Worm (Caenorhabditis elegans) whole organism, mixed stage, embryonic: ENCODE measurements around the gene C01G5.3.
A peak's percentile ranks its signal among the peaks of the same experiment; 100 is the strongest.

Experiments used
- M03D4.4 ChIP-seq: sonication (generic microtip); optimal IDR thresholded peaks from 2 replicates; lab custom pipeline; 2017; ENCODE audit warnings: mild to moderate bottlenecking, missing genetic modification characterization, missing compliant biosample characterization
- bed-3 ChIP-seq: fragments of 200-800 bp; sonication (Bioruptor generic); optimal IDR thresholded peaks from 3 replicates; lab custom pipeline; 2018; ENCODE audit warnings: mild to moderate bottlenecking, missing genetic modification characterization, moderate library complexity, missing compliant biosample characterization
- blmp-1 ChIP-seq: fragments of 150-350 bp; optimal IDR thresholded peaks from 2 replicates; lab custom pipeline; 2014; ENCODE audit warnings: missing biosample characterization, missing genetic modification characterization
- ceh-39 ChIP-seq: fragments of 150-350 bp; optimal IDR thresholded peaks from 2 replicates; lab custom pipeline; 2014; ENCODE audit warnings: missing biosample characterization, missing genetic modification characterization
- ceh-43 ChIP-seq: fragments of 200-800 bp; sonication (Bioruptor generic); optimal IDR thresholded peaks from 2 replicates; lab custom pipeline; 2018; ENCODE audit warnings: mild to moderate bottlenecking, missing genetic modification characterization, moderate library complexity, missing compliant biosample characterization
- ceh-83 ChIP-seq: fragments of 200-800 bp; sonication (Bioruptor generic); optimal IDR thresholded peaks from 2 replicates; lab custom pipeline; 2018; ENCODE audit warnings: mild to moderate bottlenecking, missing genetic modification characterization, missing compliant biosample characterization
- ces-1 ChIP-seq: fragments of 150-350 bp; optimal IDR thresholded peaks from 2 replicates; lab custom pipeline; 2014; ENCODE audit warnings: missing biosample characterization, missing genetic modification reagents, missing genetic modification characterization
- cnd-1 ChIP-seq: fragments of 200-800 bp; sonication (Bioruptor generic); optimal IDR thresholded peaks from 2 replicates; lab custom pipeline; 2018; ENCODE audit warnings: mild to moderate bottlenecking, missing genetic modification characterization, missing compliant biosample characterization
- drap-1 ChIP-seq: fragments of 200-800 bp; sonication (Bioruptor generic); optimal IDR thresholded peaks from 3 replicates; lab custom pipeline; 2018; ENCODE audit warnings: mild to moderate bottlenecking, missing genetic modification characterization, missing compliant biosample characterization
- elt-1 ChIP-seq: sonication (generic microtip); optimal IDR thresholded peaks from 2 replicates; lab custom pipeline; 2017; ENCODE audit warnings: missing genetic modification characterization, mild to moderate bottlenecking, missing compliant biosample characterization, antibody characterized with exemption, moderate library complexity, borderline replicate concordance; ENCODE audit not compliant: insufficient read depth
- elt-3 ChIP-seq: fragments of 150-350 bp; optimal IDR thresholded peaks from 2 replicates; lab custom pipeline; 2014; ENCODE audit warnings: missing biosample characterization, missing genetic modification characterization
- flh-1 ChIP-seq: fragments of 200-800 bp; sonication (Bioruptor generic); optimal IDR thresholded peaks from 2 replicates; lab custom pipeline; 2018; ENCODE audit warnings: mild to moderate bottlenecking, missing genetic modification characterization, moderate library complexity, missing compliant biosample characterization
- ham-2 ChIP-seq: fragments of 200-800 bp; sonication (Bioruptor generic); optimal IDR thresholded peaks from 2 replicates; lab custom pipeline; 2018; ENCODE audit warnings: mild to moderate bottlenecking, missing genetic modification characterization, missing compliant biosample characterization
- hlh-1 ChIP-seq: fragments of 150-350 bp; optimal IDR thresholded peaks from 2 replicates; lab custom pipeline; 2014; ENCODE audit warnings: missing biosample characterization, missing genetic modification reagents, missing genetic modification characterization
- lin-13 ChIP-seq: fragments of 150-350 bp; optimal IDR thresholded peaks from 2 replicates; lab custom pipeline; 2014; ENCODE audit warnings: missing biosample characterization, missing genetic modification characterization
- lin-32 ChIP-seq: fragments of 200-800 bp; sonication (Bioruptor generic); optimal IDR thresholded peaks from 2 replicates; lab custom pipeline; 2018; ENCODE audit warnings: mild to moderate bottlenecking, missing genetic modification characterization, missing compliant biosample characterization
- lsy-2 ChIP-seq: fragments of 150-350 bp; optimal IDR thresholded peaks from 2 replicates; lab custom pipeline; 2014; ENCODE audit warnings: missing biosample characterization, missing genetic modification characterization
- mab-5 ChIP-seq: fragments of 150-350 bp; optimal IDR thresholded peaks from 2 replicates; lab custom pipeline; 2014; ENCODE audit warnings: missing biosample characterization, missing genetic modification characterization
- mep-1 ChIP-seq: fragments of 150-350 bp; optimal IDR thresholded peaks from 2 replicates; lab custom pipeline; 2017; ENCODE audit warnings: missing biosample characterization, missing genetic modification reagents, missing genetic modification characterization, inconsistent platforms
- mls-2 ChIP-seq: sonication (generic microtip); optimal IDR thresholded peaks from 2 replicates; lab custom pipeline; 2016; ENCODE audit warnings: mild to moderate bottlenecking, missing genetic modification characterization, moderate library complexity, missing compliant biosample characterization
- nhr-12 ChIP-seq: fragments of 150-350 bp; optimal IDR thresholded peaks from 2 replicates; lab custom pipeline; 2014; ENCODE audit warnings: missing biosample characterization, missing genetic modification characterization
- nhr-2 ChIP-seq: fragments of 150-350 bp; optimal IDR thresholded peaks from 2 replicates; lab custom pipeline; 2014; ENCODE audit warnings: missing biosample characterization, missing genetic modification characterization
- nhr-237 ChIP-seq: fragments of 150-350 bp; optimal IDR thresholded peaks from 2 replicates; lab custom pipeline; 2014; ENCODE audit warnings: missing biosample characterization, missing genetic modification characterization
- nhr-28 ChIP-seq: fragments of 150-350 bp; optimal IDR thresholded peaks from 2 replicates; lab custom pipeline; 2014; ENCODE audit warnings: missing biosample characterization, missing genetic modification characterization
- nhr-76 ChIP-seq: sonication (generic microtip); optimal IDR thresholded peaks from 2 replicates; lab custom pipeline; 2017; ENCODE audit warnings: missing biosample characterization, missing genetic modification characterization
- pha-4 ChIP-seq: fragments of 150-350 bp; optimal IDR thresholded peaks from 2 replicates; lab custom pipeline; 2018; ENCODE audit warnings: missing biosample characterization, missing genetic modification reagents, missing genetic modification characterization
- sem-2 ChIP-seq: fragments of 200-800 bp; sonication (Bioruptor generic); optimal IDR thresholded peaks from 2 replicates; lab custom pipeline; 2018; ENCODE audit warnings: mild to moderate bottlenecking, missing genetic modification characterization, missing compliant biosample characterization
- snpc-4 ChIP-seq: fragments of 150-350 bp; optimal IDR thresholded peaks from 2 replicates; lab custom pipeline; 2014; ENCODE audit warnings: missing biosample characterization, missing genetic modification characterization
- sptf-1 ChIP-seq: sonication (generic microtip); optimal IDR thresholded peaks from 2 replicates; lab custom pipeline; 2017; ENCODE audit warnings: mild to moderate bottlenecking, missing genetic modification characterization, moderate library complexity, missing compliant biosample characterization
- tbx-8 ChIP-seq: fragments of 200-800 bp; sonication (Bioruptor generic); optimal IDR thresholded peaks from 2 replicates; lab custom pipeline; 2018; ENCODE audit warnings: mild to moderate bottlenecking, missing genetic modification characterization, moderate library complexity, missing compliant biosample characterization
- unc-120 ChIP-seq: sonication (generic microtip); optimal IDR thresholded peaks from 2 replicates; lab custom pipeline; 2017; ENCODE audit warnings: missing genetic modification characterization, missing compliant biosample characterization; ENCODE audit not compliant: poor library complexity, severe bottlenecking
- unc-39 ChIP-seq: fragments of 150-350 bp; optimal IDR thresholded peaks from 2 replicates; lab custom pipeline; 2014; ENCODE audit warnings: missing biosample characterization, missing genetic modification characterization
- unc-62 ChIP-seq: fragments of 150-350 bp; optimal IDR thresholded peaks from 2 replicates; lab custom pipeline; 2014; ENCODE audit warnings: missing biosample characterization, missing genetic modification reagents, missing genetic modification characterization
- zip-8 ChIP-seq: fragments of 150-350 bp; optimal IDR thresholded peaks from 2 replicates; lab custom pipeline; 2014; ENCODE audit warnings: missing biosample characterization, missing genetic modification characterization
- ztf-11 ChIP-seq: fragments of 150-350 bp; optimal IDR thresholded peaks from 2 replicates; lab custom pipeline; 2014; ENCODE audit warnings: missing biosample characterization, missing genetic modification characterization

The C01G5.3 gene

DNA sequence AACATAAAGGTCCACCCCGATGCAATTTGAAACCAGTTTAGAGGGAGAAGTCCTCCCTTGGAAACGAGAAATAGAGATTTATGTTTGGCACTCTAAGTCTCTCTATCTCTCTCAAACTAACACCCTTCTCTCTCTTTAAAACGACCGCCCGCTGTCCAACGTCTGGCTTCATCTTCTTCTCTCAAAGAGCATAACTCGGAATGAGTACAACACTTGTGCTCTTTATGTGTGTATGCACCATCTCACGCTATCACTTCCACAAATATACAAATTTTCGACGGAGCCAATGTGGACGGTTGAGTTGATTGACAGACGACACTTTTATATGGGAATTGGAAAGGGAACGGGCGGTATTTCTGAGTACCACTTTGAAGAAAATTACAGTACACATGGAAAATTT lies 38.3 kb downstream of the C01G5.3 start:
- peak; percentile 25 for TF ChIP-seq sptf-1 (tag; lab: Kevin White, UChicago)
- TF ChIP-seq nhr-28 (tag; lab: Kevin White, UChicago): no peak
- peak; percentile 2 for TF ChIP-seq ces-1 (GFP tag; lab: Kevin White, UChicago)
- peak; percentile 35 for TF ChIP-seq unc-120
- TF ChIP-seq, all 35 proteins: peak for 3

ce11 chrIV:6575959-6576727 lies 40.1 kb downstream of the C01G5.3 start:
- TF ChIP-seq mab-5 (no peak), unc-62 (GFP tag; lab: Kevin White, UChicago) (no peak), lin-13 (tag; lab: Kevin White, UChicago) (no peak), nhr-237 (tag; lab: Kevin White, UChicago) (no peak), cnd-1 (tag; lab: Kevin White, UChicago) (peak; percentile 3), pha-4 (peak; percentile 87), elt-3 (tag; lab: Kevin White, UChicago) (no peak), M03D4.4 (peak; percentile 9), sptf-1 (tag; lab: Kevin White, UChicago) (no peak), ceh-39 (tag; lab: Kevin White, UChicago) (no peak), snpc-4 (tag; lab: Kevin White, UChicago) (no peak)

ce11 chrIV:6576728-6577101 lies 40.7 kb downstream of the C01G5.3 start:
- TF ChIP-seq ceh-83 (GFP tag; lab: Kevin White, UChicago) (peak; percentile 25), nhr-12 (tag; lab: Kevin White, UChicago) (no peak), sptf-1 (tag; lab: Kevin White, UChicago) (peak; percentile 43), nhr-76 (tag; lab: Kevin White, UChicago) (no peak), unc-62 (GFP tag; lab: Kevin White, UChicago) (peak; percentile 57), nhr-2 (tag; lab: Kevin White, UChicago) (no peak), mls-2 (tag; lab: Kevin White, UChicago) (peak; percentile 44), ceh-43 (no peak), ceh-39 (tag; lab: Kevin White, UChicago) (no peak), ces-1 (GFP tag; lab: Kevin White, UChicago) (no peak), blmp-1 (no peak), snpc-4 (tag; lab: Kevin White, UChicago) (no peak), nhr-28 (tag; lab: Kevin White, UChicago) (no peak), unc-39 (tag; lab: Kevin White, UChicago) (no peak), lsy-2 (tag; lab: Kevin White, UChicago) (no peak), M03D4.4 (no peak), flh-1 (no peak), ztf-11 (no peak), nhr-237 (tag; lab: Kevin White, UChicago) (peak; percentile 45), zip-8 (tag; lab: Kevin White, UChicago) (no peak), mab-5 (no peak), sem-2 (GFP tag; lab: Kevin White, UChicago) (no peak), unc-120 (peak; percentile 44), elt-1 (tag; lab: Kevin White, UChicago) (no peak), lin-13 (tag; lab: Kevin White, UChicago) (no peak), mep-1 (tag; lab: Kevin White, UChicago) (peak; percentile 24), tbx-8 (no peak), lin-32 (GFP tag; lab: Kevin White, UChicago) (no peak), cnd-1 (tag; lab: Kevin White, UChicago) (peak; percentile 34), ham-2 (peak; percentile 62), pha-4 (peak; percentile 75), elt-3 (tag; lab: Kevin White, UChicago) (no peak), hlh-1 (tag; lab: Kevin White, UChicago) (peak; percentile 27), drap-1 (peak; percentile 6), bed-3 (GFP tag; lab: Kevin White, UChicago) (no peak)
